Worm (Caenorhabditis elegans) whole organism, L2 larva: ENCODE measurements around the gene zig-11.

ENCODE experiments used
- R02D3.7 ChIP-seq: fragments of 150-350 bp; optimal IDR thresholded peaks from 2 replicates; lab custom pipeline; 2014; ENCODE audit warnings: missing biosample characterization, missing genetic modification characterization
- ZK546.5 ChIP-seq: sonication (generic microtip); optimal IDR thresholded peaks from 2 replicates; lab custom pipeline; 2017; ENCODE audit warnings: missing biosample characterization, missing genetic modification characterization
- aly-2 ChIP-seq: fragments of 150-350 bp; optimal IDR thresholded peaks from 2 replicates; lab custom pipeline; 2014; ENCODE audit warnings: missing biosample characterization, missing genetic modification characterization
- ama-1 ChIP-seq: fragments of 150-350 bp; optimal IDR thresholded peaks from 2 replicates; lab custom pipeline; 2018; ENCODE audit warnings: inconsistent platforms
- ceh-82 ChIP-seq: fragments of 150-350 bp; optimal IDR thresholded peaks from 2 replicates; lab custom pipeline; 2014; ENCODE audit warnings: missing biosample characterization, missing genetic modification characterization
- crh-2 ChIP-seq: sonication (generic microtip); optimal IDR thresholded peaks from 2 replicates; lab custom pipeline; 2017; ENCODE audit warnings: missing biosample characterization, missing genetic modification characterization
- dmd-4 ChIP-seq: sonication (generic microtip); optimal IDR thresholded peaks from 2 replicates; lab custom pipeline; 2017; ENCODE audit warnings: missing biosample characterization, missing genetic modification characterization
- egl-27 ChIP-seq: sonication (generic microtip); optimal IDR thresholded peaks from 3 replicates; lab custom pipeline; 2017; ENCODE audit warnings: missing biosample characterization, missing genetic modification reagents, missing genetic modification characterization
- elt-1 ChIP-seq: fragments of 150-350 bp; optimal IDR thresholded peaks from 2 replicates; lab custom pipeline; 2014; ENCODE audit warnings: missing biosample characterization, missing genetic modification characterization
- elt-3 ChIP-seq: sonication (generic microtip); optimal IDR thresholded peaks from 2 replicates; lab custom pipeline; 2017; ENCODE audit warnings: missing biosample characterization, missing genetic modification characterization
- fos-1 ChIP-seq: fragments of 150-350 bp; optimal IDR thresholded peaks from 2 replicates; lab custom pipeline; 2014; ENCODE audit warnings: missing biosample characterization, missing genetic modification characterization
- lin-13 ChIP-seq: fragments of 150-350 bp; optimal IDR thresholded peaks from 2 replicates; lab custom pipeline; 2014; ENCODE audit warnings: missing biosample characterization, missing genetic modification reagents, missing genetic modification characterization
- lin-39 ChIP-seq: fragments of 150-350 bp; optimal IDR thresholded peaks from 2 replicates; lab custom pipeline; 2014; ENCODE audit warnings: missing biosample characterization, missing genetic modification reagents, missing genetic modification characterization
- lsy-2 ChIP-seq, 2 experiments: fragments of 150-350 bp in 1 of 2; sonication (generic microtip) in 1 of 2; optimal IDR thresholded peaks; 2 replicates each; lab custom pipeline; 2014 to 2017; ENCODE audit warnings: missing biosample characterization in 2 of 2, missing genetic modification characterization in 2 of 2
- mab-5 ChIP-seq: fragments of 150-350 bp; optimal IDR thresholded peaks from 2 replicates; lab custom pipeline; 2014; ENCODE audit warnings: missing biosample characterization, missing genetic modification characterization
- mbf-1 ChIP-seq: sonication (generic microtip); optimal IDR thresholded peaks from 2 replicates; lab custom pipeline; 2017; ENCODE audit warnings: missing biosample characterization, missing genetic modification characterization
- mdl-1 ChIP-seq, 2 experiments: fragments of 150-350 bp in 1 of 2; sonication (generic microtip) in 1 of 2; optimal IDR thresholded peaks; 2 replicates each; lab custom pipeline; 2017; ENCODE audit warnings: missing biosample characterization in 2 of 2, missing genetic modification characterization in 2 of 2
- nhr-10 ChIP-seq: sonication (generic microtip); optimal IDR thresholded peaks from 2 replicates; lab custom pipeline; 2017; ENCODE audit warnings: missing biosample characterization, missing genetic modification characterization
- nhr-11 ChIP-seq: fragments of 150-350 bp; optimal IDR thresholded peaks from 2 replicates; lab custom pipeline; 2014; ENCODE audit warnings: missing biosample characterization, missing genetic modification characterization
- nhr-12 ChIP-seq: fragments of 150-350 bp; optimal IDR thresholded peaks from 2 replicates; lab custom pipeline; 2014; ENCODE audit warnings: missing biosample characterization, missing genetic modification characterization
- nhr-129 ChIP-seq: fragments of 150-350 bp; optimal IDR thresholded peaks from 2 replicates; lab custom pipeline; 2014; ENCODE audit warnings: missing biosample characterization, missing genetic modification characterization
- nhr-21 ChIP-seq: fragments of 150-350 bp; optimal IDR thresholded peaks from 2 replicates; lab custom pipeline; 2014; ENCODE audit warnings: missing biosample characterization, missing genetic modification characterization
- nhr-23 ChIP-seq: fragments of 150-350 bp; optimal IDR thresholded peaks from 2 replicates; lab custom pipeline; 2014; ENCODE audit warnings: missing biosample characterization, missing genetic modification reagents, missing genetic modification characterization
- nhr-237 ChIP-seq: fragments of 150-350 bp; optimal IDR thresholded peaks from 2 replicates; lab custom pipeline; 2014; ENCODE audit warnings: missing biosample characterization, missing genetic modification characterization
- nhr-25 ChIP-seq: fragments of 150-350 bp; sonication (generic microtip); optimal IDR thresholded peaks from 3 replicates; lab custom pipeline; 2014; ENCODE audit warnings: missing biosample characterization, missing genetic modification characterization
- nhr-6 ChIP-seq: fragments of 150-350 bp; optimal IDR thresholded peaks from 2 replicates; lab custom pipeline; 2014; ENCODE audit warnings: missing biosample characterization, missing genetic modification characterization
- nhr-77 ChIP-seq: fragments of 150-350 bp; optimal IDR thresholded peaks from 2 replicates; lab custom pipeline; 2014; ENCODE audit warnings: missing biosample characterization, missing genetic modification characterization
- peb-1 ChIP-seq: fragments of 150-350 bp; optimal IDR thresholded peaks from 2 replicates; lab custom pipeline; 2014; ENCODE audit warnings: missing biosample characterization, missing genetic modification characterization
- skn-1 ChIP-seq: sonication (generic microtip); optimal IDR thresholded peaks from 2 replicates; lab custom pipeline; 2017; ENCODE audit warnings: missing biosample characterization, missing genetic modification characterization
- sma-9 ChIP-seq, 2 experiments: fragments of 150-350 bp in 1 of 2; sonication (generic microtip) in 1 of 2; optimal IDR thresholded peaks; 2 replicates each; lab custom pipeline; 2014 to 2016; ENCODE audit warnings: missing genetic modification characterization in 2 of 2, mild to moderate bottlenecking in 1 of 2, missing biosample characterization in 1 of 2, missing compliant biosample characterization in 1 of 2, missing genetic modification reagents in 1 of 2, moderate library complexity in 1 of 2
- snpc-4 ChIP-seq: fragments of 150-350 bp; optimal IDR thresholded peaks from 2 replicates; lab custom pipeline; 2014; ENCODE audit warnings: missing biosample characterization, missing genetic modification characterization
- unc-39 ChIP-seq: fragments of 150-350 bp; optimal IDR thresholded peaks from 2 replicates; lab custom pipeline; 2014; ENCODE audit warnings: missing biosample characterization, missing genetic modification characterization
- unc-55 ChIP-seq: fragments of 150-350 bp; sonication (generic microtip); optimal IDR thresholded peaks from 3 replicates; lab custom pipeline; 2014; ENCODE audit warnings: missing biosample characterization, missing genetic modification reagents, missing genetic modification characterization
- unc-62 ChIP-seq: fragments of 150-350 bp; optimal IDR thresholded peaks from 2 replicates; lab custom pipeline; 2014; ENCODE audit warnings: missing biosample characterization, missing genetic modification reagents, missing genetic modification characterization
- zag-1 ChIP-seq: fragments of 150-350 bp; optimal IDR thresholded peaks from 2 replicates; lab custom pipeline; 2014; ENCODE audit warnings: missing biosample characterization, missing genetic modification characterization
- ztf-1 ChIP-seq: fragments of 200-800 bp; sonication (Bioruptor generic); conservative IDR thresholded peaks from 2 replicates; pipeline ENCODE4 v1.3.6; 2022; ENCODE audit warnings: missing genetic modification characterization, missing compliant biosample characterization
- ztf-11 ChIP-seq: sonication (generic microtip); optimal IDR thresholded peaks from 2 replicates; lab custom pipeline; 2017; ENCODE audit warnings: missing biosample characterization, missing genetic modification characterization

zig-11 gene

ce11 chrV:1911102-1911501 lies 18.4 kb upstream of the zig-11 start, which contains the start of gene Y32G9A.3:
Gene Y32G9A.3 (plus strand): TSS chrV:1911402.
- no peak for TF ChIP-seq elt-3 (tag; lab: Kevin White, UChicago)
- no peak for TF ChIP-seq R02D3.7 (tag; lab: Kevin White, UChicago)
- no peak for TF ChIP-seq nhr-6 (tag; lab: Kevin White, UChicago)
- no peak for TF ChIP-seq nhr-21 (tag; lab: Kevin White, UChicago)
- no peak for TF ChIP-seq ama-1 (lab: Kevin White, UChicago)
- TF ChIP-seq ceh-82 (tag; lab: Kevin White, UChicago): no peak

ce11 chrV:1908542-1908941 lies 15.8 kb upstream of the zig-11 start, which contains the start of gene srp-3:
Gene srp-3 (plus strand): TSS chrV:1908842.
- TF ChIP-seq unc-62 (no peak), elt-3 (tag; lab: Kevin White, UChicago) (no peak), nhr-129 (tag; lab: Kevin White, UChicago) (no peak), lin-13 (GFP tag; lab: Kevin White, UChicago) (no peak), nhr-23 (tag; lab: Kevin White, UChicago) (no peak), mbf-1 (tag; lab: Kevin White, UChicago) (no peak), lsy-2 (tag; optimal IDR thresholded peaks at IDR 0.05; lab: Kevin White, UChicago) (no peak), mab-5 (tag; lab: Kevin White, UChicago) (no peak)

ce11 chrV:1907350-1907749 lies 14.6 kb upstream of the zig-11 start, which contains the start of gene Y32G9A.5:
Gene Y32G9A.5 (plus strand): TSS chrV:1907650.
- TF ChIP-seq nhr-12 (tag; lab: Kevin White, UChicago): no peak
- TF ChIP-seq ama-1 (lab: Kevin White, UChicago): no peak
- TF ChIP-seq mdl-1 (tag; optimal IDR thresholded peaks at IDR 0.05; lab: Kevin White, UChicago): no peak
- TF ChIP-seq skn-1 (tag; lab: Kevin White, UChicago): no peak
- no peak for TF ChIP-seq unc-39
- no peak for TF ChIP-seq mbf-1 (tag; lab: Kevin White, UChicago)
- TF ChIP-seq egl-27 (tag; lab: Kevin White, UChicago): no peak
- TF ChIP-seq ztf-1 (GFP tag; lab: Robert Waterston, UW): no peak
- no peak for TF ChIP-seq aly-2
- no peak for TF ChIP-seq lin-39
- no peak for TF ChIP-seq ceh-82 (tag; lab: Kevin White, UChicago)
- TF ChIP-seq nhr-21 (tag; lab: Kevin White, UChicago): no peak
- TF ChIP-seq mab-5 (tag; lab: Kevin White, UChicago): no peak
- TF ChIP-seq lin-13 (GFP tag; lab: Kevin White, UChicago): no peak
- TF ChIP-seq fos-1 (tag; lab: Kevin White, UChicago): no peak
- no peak for TF ChIP-seq ZK546.5 (tag; lab: Kevin White, UChicago)
- TF ChIP-seq peb-1 (tag; lab: Kevin White, UChicago): no peak
- TF ChIP-seq nhr-25 (tag; lab: Kevin White, UChicago): no peak
- TF ChIP-seq snpc-4 (tag; lab: Kevin White, UChicago): no peak

- TF ChIP-seq zag-1 (tag; lab: Kevin White, UChicago): no peak
These were observed 2.7 kb upstream of the zig-11 start, which contains the start of gene nphp-2 for ce11 chrV:1895483-1895882. Gene nphp-2 (plus strand): TSS chrV:1895783.

DNA sequence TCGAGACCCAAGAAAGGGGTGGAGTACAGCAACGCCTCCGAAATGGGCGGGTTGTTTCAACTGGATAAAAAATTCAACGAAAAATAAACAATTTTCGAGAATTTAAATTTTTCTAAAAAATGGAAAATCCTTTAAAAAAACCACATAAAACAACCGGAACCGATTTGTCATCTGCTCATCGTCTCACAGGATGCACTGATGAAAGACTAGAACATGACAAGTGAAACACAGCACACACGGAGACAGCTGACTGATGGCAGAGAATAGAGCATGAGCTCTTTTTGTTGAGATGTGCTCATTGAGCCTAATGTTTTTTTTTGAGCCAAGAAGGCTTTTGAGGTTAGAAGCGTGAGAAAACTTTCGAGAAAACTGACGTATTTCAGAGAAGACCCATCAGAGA lies 2.7 kb downstream of the zig-11 start:
- TF ChIP-seq nhr-129 (tag; lab: Kevin White, UChicago): peak; percentile 9
- peak; percentile 68 for TF ChIP-seq unc-55
- TF ChIP-seq nhr-11 (tag; lab: Kevin White, UChicago): no peak
- TF ChIP-seq nhr-77 (tag; lab: Kevin White, UChicago): no peak
- TF ChIP-seq sma-9 (GFP tag; optimal IDR thresholded peaks at IDR 0.05; lab: Kevin White, UChicago): no peak
- TF ChIP-seq sma-9 (tag; optimal IDR thresholded peaks at IDR 0.05; lab: Kevin White, UChicago): no peak

- no peak for TF ChIP-seq nhr-237 (tag; lab: Kevin White, UChicago)
- no peak for TF ChIP-seq dmd-4 (tag; lab: Kevin White, UChicago)
- no peak for TF ChIP-seq nhr-10 (tag; lab: Kevin White, UChicago)
- TF ChIP-seq egl-27 (tag; lab: Kevin White, UChicago): no peak
- TF ChIP-seq nhr-25 (tag; lab: Kevin White, UChicago): no peak
- no peak for TF ChIP-seq peb-1 (tag; lab: Kevin White, UChicago)
- TF ChIP-seq nhr-6 (tag; lab: Kevin White, UChicago): no peak
- no peak for TF ChIP-seq elt-1 (tag; lab: Kevin White, UChicago)
- TF ChIP-seq unc-39: no peak
- TF ChIP-seq sma-9 (GFP tag; optimal IDR thresholded peaks at IDR 0.05; lab: Kevin White, UChicago): no peak
- no peak for TF ChIP-seq sma-9 (tag; optimal IDR thresholded peaks at IDR 0.05; lab: Kevin White, UChicago)
- no peak for TF ChIP-seq unc-55
- TF ChIP-seq ztf-11: no peak
- TF ChIP-seq R02D3.7 (tag; lab: Kevin White, UChicago): no peak
- no peak for TF ChIP-seq ceh-82 (tag; lab: Kevin White, UChicago)
- no peak for TF ChIP-seq crh-2 (tag; lab: Kevin White, UChicago)
- TF ChIP-seq ama-1 (lab: Kevin White, UChicago): no peak
- no peak for TF ChIP-seq aly-2
- no peak for TF ChIP-seq nhr-23 (tag; lab: Kevin White, UChicago)
- no peak for TF ChIP-seq fos-1 (tag; lab: Kevin White, UChicago)
These were observed 4.4 kb downstream of the zig-11 start for ce11 chrV:1888299-1888698.
